Worm (Caenorhabditis elegans): ENCODE data around the gene srh-92.

srh-92 gene

ce11 chrV:7415780-7416428 is 44.9 kb downstream of the srh-92 start, which contains the start of gene F18E3.13:
TSS of gene F18E3.13 (plus strand) at chrV:7416164.
- TF ChIP-seq ceh-13 (GFP tag; optimal IDR thresholded peaks at IDR 0.05), result no peak
- no peak for TF ChIP-seq flt-1 (GFP tag; IDR thresholded peaks at IDR 0.05)
- TF ChIP-seq tra-4 (tag; optimal IDR thresholded peaks at IDR 0.05), result no peak
- TF ChIP-seq pes-1 (GFP tag; IDR thresholded peaks at IDR 0.05), result no peak
- no peak for TF ChIP-seq scrt-1 (GFP tag; IDR thresholded peaks at IDR 0.05)
- no peak for TF ChIP-seq hmbx-1 (tag; optimal IDR thresholded peaks at IDR 0.05)
- no peak for TF ChIP-seq ceh-36 (tag; optimal IDR thresholded peaks at IDR 0.05)
- no peak for TF ChIP-seq tbx-37 (GFP tag; conservative IDR thresholded peaks at IDR 0.05)
- no peak for TF ChIP-seq sea-1 (GFP tag; conservative IDR thresholded peaks at IDR 0.05)
- no peak for TF ChIP-seq aly-1 (tag; optimal IDR thresholded peaks at IDR 0.05)
- no peak for TF ChIP-seq hmg-4 (GFP tag; optimal IDR thresholded peaks at IDR 0.05)
- TF ChIP-seq tbx-11 (GFP tag; IDR thresholded peaks at IDR 0.05), result no peak
- TF ChIP-seq hnd-1 (tag; optimal IDR thresholded peaks at IDR 0.05), result no peak
- TF ChIP-seq F13C5.2 (tag; optimal IDR thresholded peaks at IDR 0.05), result no peak
- no peak for TF ChIP-seq ama-1 (optimal IDR thresholded peaks at IDR 0.05)
- no peak for TF ChIP-seq B0310.2 (tag; optimal IDR thresholded peaks at IDR 0.05)
- no peak for TF ChIP-seq ets-7 (tag; optimal IDR thresholded peaks at IDR 0.05)

- no peak for TF ChIP-seq B0310.2 (tag; optimal IDR thresholded peaks at IDR 0.05)
- TF ChIP-seq flt-1 (GFP tag; IDR thresholded peaks at IDR 0.05), result no peak
- no peak for TF ChIP-seq tbx-11 (GFP tag; IDR thresholded peaks at IDR 0.05)
- no peak for TF ChIP-seq hmbx-1 (tag; optimal IDR thresholded peaks at IDR 0.05)
- no peak for TF ChIP-seq F13C5.2 (tag; optimal IDR thresholded peaks at IDR 0.05)
- no peak for TF ChIP-seq pes-1 (GFP tag; IDR thresholded peaks at IDR 0.05)
- TF ChIP-seq ets-7 (tag; optimal IDR thresholded peaks at IDR 0.05), result no peak
- no peak for TF ChIP-seq hnd-1 (tag; optimal IDR thresholded peaks at IDR 0.05)
- no peak for TF ChIP-seq sea-1 (GFP tag; conservative IDR thresholded peaks at IDR 0.05)
- TF ChIP-seq tra-4 (tag; optimal IDR thresholded peaks at IDR 0.05), result no peak
- TF ChIP-seq scrt-1 (GFP tag; IDR thresholded peaks at IDR 0.05), result no peak
- no peak for TF ChIP-seq ceh-13 (GFP tag; optimal IDR thresholded peaks at IDR 0.05)
- TF ChIP-seq ama-1 (optimal IDR thresholded peaks at IDR 0.05), result no peak
- no peak for TF ChIP-seq aly-1 (tag; optimal IDR thresholded peaks at IDR 0.05)
Observed at ce11 chrV:7414909-7415308, 45.9 kb downstream of the srh-92 start, which contains the start of gene F18E3.12. TSS of gene F18E3.12 (plus strand) at chrV:7414985.

- TF ChIP-seq tbx-11 (GFP tag; IDR thresholded peaks at IDR 0.05), result no peak
- no peak for TF ChIP-seq sea-1 (GFP tag; conservative IDR thresholded peaks at IDR 0.05)
- no peak for TF ChIP-seq hmbx-1 (tag; optimal IDR thresholded peaks at IDR 0.05)
- TF ChIP-seq ceh-36 (tag; optimal IDR thresholded peaks at IDR 0.05), result no peak
- no peak for TF ChIP-seq hnd-1 (tag; optimal IDR thresholded peaks at IDR 0.05)
- TF ChIP-seq ama-1 (optimal IDR thresholded peaks at IDR 0.05), result no peak
Observed at ce11 chrV:7413107-7413774, 47.6 kb downstream of the srh-92 start, which contains the start of gene F18E3.11. TSS of gene F18E3.11 (plus strand) at chrV:7413482.

- TF ChIP-seq ceh-36 (tag; optimal IDR thresholded peaks at IDR 0.05), result no peak
- no peak for TF ChIP-seq F13C5.2 (tag; optimal IDR thresholded peaks at IDR 0.05)
- no peak for TF ChIP-seq ama-1 (optimal IDR thresholded peaks at IDR 0.05)
- no peak for TF ChIP-seq aly-1 (tag; optimal IDR thresholded peaks at IDR 0.05)
- no peak for TF ChIP-seq scrt-1 (GFP tag; IDR thresholded peaks at IDR 0.05)
- TF ChIP-seq flt-1 (GFP tag; IDR thresholded peaks at IDR 0.05), result no peak
- no peak for TF ChIP-seq sea-1 (GFP tag; conservative IDR thresholded peaks at IDR 0.05)
- no peak for TF ChIP-seq hmbx-1 (tag; optimal IDR thresholded peaks at IDR 0.05)
- no peak for TF ChIP-seq ets-7 (tag; optimal IDR thresholded peaks at IDR 0.05)
- no peak for TF ChIP-seq B0310.2 (tag; optimal IDR thresholded peaks at IDR 0.05)
- TF ChIP-seq tra-4 (tag; optimal IDR thresholded peaks at IDR 0.05), result no peak
- TF ChIP-seq tbx-37 (GFP tag; conservative IDR thresholded peaks at IDR 0.05), result no peak
- no peak for TF ChIP-seq pes-1 (GFP tag; IDR thresholded peaks at IDR 0.05)
Observed at ce11 chrV:7411695-7412094, 49.1 kb downstream of the srh-92 start, which contains the start of gene str-41. TSS of gene str-41 (plus strand) at chrV:7411995.
